Worm (Caenorhabditis elegans) whole organism, late embryonic: ENCODE results near the gene eea-1.

Experiments used
- C38D4.7 ChIP-seq: fragments of 200-800 bp; sonication (Bioruptor generic); optimal IDR thresholded peaks from 2 replicates; lab custom pipeline; 2018; ENCODE audit warnings: mild to moderate bottlenecking, missing genetic modification characterization, moderate library complexity, missing compliant biosample characterization
- K02D7.2 ChIP-seq: sonication (generic microtip); optimal IDR thresholded peaks from 2 replicates; lab custom pipeline; 2017; ENCODE audit warnings: mild to moderate bottlenecking, missing genetic modification characterization, missing compliant biosample characterization
- T23F11.4 ChIP-seq: fragments of 200-800 bp; sonication (Bioruptor generic); optimal IDR thresholded peaks from 2 replicates; lab custom pipeline; 2018; ENCODE audit warnings: mild to moderate bottlenecking, missing genetic modification characterization, missing compliant biosample characterization
- ceh-14 ChIP-seq: sonication (generic microtip); optimal IDR thresholded peaks from 2 replicates; lab custom pipeline; 2016; ENCODE audit warnings: missing genotype, missing genetic modification characterization, missing compliant biosample characterization
- ceh-19 ChIP-seq: fragments of 200-800 bp; sonication (Bioruptor generic); optimal IDR thresholded peaks from 2 replicates; lab custom pipeline; 2018; ENCODE audit warnings: mild to moderate bottlenecking, missing genetic modification characterization, missing compliant biosample characterization
- ceh-24 ChIP-seq: sonication (generic microtip); optimal IDR thresholded peaks from 2 replicates; lab custom pipeline; 2016; ENCODE audit warnings: mild to moderate bottlenecking, missing genetic modification characterization, missing compliant biosample characterization
- ceh-31 ChIP-seq: sonication (generic microtip); optimal IDR thresholded peaks from 2 replicates; lab custom pipeline; 2016; ENCODE audit warnings: missing genetic modification characterization, missing compliant biosample characterization
- ceh-34 ChIP-seq: sonication (generic microtip); optimal IDR thresholded peaks from 2 replicates; lab custom pipeline; 2016; ENCODE audit warnings: mild to moderate bottlenecking, missing genetic modification characterization, missing compliant biosample characterization
- ceh-48 ChIP-seq: sonication (generic microtip); optimal IDR thresholded peaks from 2 replicates; lab custom pipeline; 2016; ENCODE audit warnings: missing genetic modification characterization, inconsistent platforms, missing compliant biosample characterization
- ceh-6 ChIP-seq: fragments of 200-800 bp; sonication (Bioruptor generic); optimal IDR thresholded peaks from 2 replicates; lab custom pipeline; 2018; ENCODE audit warnings: mild to moderate bottlenecking, missing genetic modification characterization, missing compliant biosample characterization
- ceh-9 ChIP-seq: sonication (generic microtip); optimal IDR thresholded peaks from 2 replicates; lab custom pipeline; 2016; ENCODE audit warnings: mild to moderate bottlenecking, missing genetic modification characterization, inconsistent platforms, missing compliant biosample characterization
- dve-1 ChIP-seq: sonication (generic microtip); optimal IDR thresholded peaks from 2 replicates; lab custom pipeline; 2017; ENCODE audit warnings: antibody characterized with exemption, mild to moderate bottlenecking, missing genetic modification characterization, missing compliant biosample characterization
- elt-2 ChIP-seq: sonication (generic microtip); optimal IDR thresholded peaks from 2 replicates; lab custom pipeline; 2016; ENCODE audit warnings: missing genetic modification reagents, missing genetic modification characterization, missing compliant biosample characterization
- ets-4 ChIP-seq: sonication (generic microtip); optimal IDR thresholded peaks from 2 replicates; lab custom pipeline; 2016; ENCODE audit warnings: missing genetic modification characterization, missing compliant biosample characterization
- eyg-1 ChIP-seq: sonication (generic microtip); optimal IDR thresholded peaks from 2 replicates; lab custom pipeline; 2016; ENCODE audit warnings: missing genotype, missing genetic modification characterization, missing compliant biosample characterization
- fax-1 ChIP-seq: sonication (generic microtip); optimal IDR thresholded peaks from 2 replicates; lab custom pipeline; 2016; ENCODE audit warnings: missing genotype, missing genetic modification characterization, missing compliant biosample characterization
- fkh-6 ChIP-seq: sonication (generic microtip); optimal IDR thresholded peaks from 2 replicates; lab custom pipeline; 2016; ENCODE audit warnings: missing genetic modification characterization, missing compliant biosample characterization
- gmeb-2 ChIP-seq: sonication (generic microtip); optimal IDR thresholded peaks from 2 replicates; lab custom pipeline; 2016; ENCODE audit warnings: missing genetic modification characterization, inconsistent platforms, missing compliant biosample characterization
- hlh-13 ChIP-seq: fragments of 200-800 bp; sonication (Bioruptor generic); optimal IDR thresholded peaks from 2 replicates; lab custom pipeline; 2018; ENCODE audit warnings: mild to moderate bottlenecking, missing genetic modification characterization, missing compliant biosample characterization
- hlh-15 ChIP-seq: sonication (generic microtip); optimal IDR thresholded peaks from 2 replicates; lab custom pipeline; 2016; ENCODE audit warnings: missing genetic modification characterization, missing compliant biosample characterization
- hlh-30 ChIP-seq: sonication (generic microtip); optimal IDR thresholded peaks from 2 replicates; lab custom pipeline; 2017; ENCODE audit warnings: antibody characterized with exemption, missing genetic modification characterization, missing compliant biosample characterization; ENCODE audit not compliant: insufficient read depth
- lim-6 ChIP-seq: sonication (generic microtip); optimal IDR thresholded peaks from 2 replicates; lab custom pipeline; 2016; ENCODE audit warnings: missing genetic modification characterization, missing compliant biosample characterization
- nhr-11 ChIP-seq: fragments of 150-350 bp; optimal IDR thresholded peaks from 2 replicates; lab custom pipeline; 2014; ENCODE audit warnings: missing biosample characterization, missing genetic modification characterization
- pag-3 ChIP-seq: sonication (generic microtip); optimal IDR thresholded peaks from 2 replicates; lab custom pipeline; 2016; ENCODE audit warnings: missing compliant biosample characterization, missing genetic modification characterization, borderline replicate concordance
- pat-9 ChIP-seq: fragments of 200-800 bp; sonication (Bioruptor generic); optimal IDR thresholded peaks from 2 replicates; lab custom pipeline; 2018; ENCODE audit warnings: mild to moderate bottlenecking, missing genetic modification characterization, moderate library complexity, missing compliant biosample characterization
- pha-4 ChIP-seq: fragments of 150-350 bp; optimal IDR thresholded peaks from 2 replicates; lab custom pipeline; 2018; ENCODE audit warnings: missing biosample characterization, missing genetic modification reagents, missing genetic modification characterization
- pqm-1 ChIP-seq: sonication (generic microtip); optimal IDR thresholded peaks from 2 replicates; lab custom pipeline; 2016; ENCODE audit warnings: missing genetic modification characterization, missing compliant biosample characterization
- pros-1 ChIP-seq: fragments of 150-350 bp; optimal IDR thresholded peaks from 2 replicates; lab custom pipeline; 2014; ENCODE audit warnings: missing biosample characterization, missing genetic modification reagents, missing genetic modification characterization
- ref-2 ChIP-seq: sonication (generic microtip); optimal IDR thresholded peaks from 2 replicates; lab custom pipeline; 2016; ENCODE audit warnings: missing genetic modification characterization, missing compliant biosample characterization
- rnt-1 ChIP-seq: sonication (generic microtip); optimal IDR thresholded peaks from 2 replicates; lab custom pipeline; 2016; ENCODE audit warnings: missing genetic modification characterization, missing compliant biosample characterization
- sdc-2 ChIP-seq: sonication (generic microtip); optimal IDR thresholded peaks from 2 replicates; lab custom pipeline; 2016; ENCODE audit warnings: missing genotype, missing genetic modification characterization, missing compliant biosample characterization
- tbx-2 ChIP-seq: sonication (generic microtip); optimal IDR thresholded peaks from 2 replicates; lab custom pipeline; 2016; ENCODE audit warnings: missing genetic modification characterization, missing compliant biosample characterization
- tbx-7 ChIP-seq: sonication (generic microtip); optimal IDR thresholded peaks from 2 replicates; lab custom pipeline; 2016; ENCODE audit warnings: missing genotype, missing genetic modification characterization, missing compliant biosample characterization
- unc-42 ChIP-seq: sonication (generic microtip); optimal IDR thresholded peaks from 2 replicates; lab custom pipeline; 2016; ENCODE audit warnings: missing genotype, missing genetic modification characterization, missing compliant biosample characterization
- unc-55 ChIP-seq: sonication (generic microtip); optimal IDR thresholded peaks from 2 replicates; lab custom pipeline; 2017; ENCODE audit warnings: missing biosample characterization, missing genetic modification reagents, missing genetic modification characterization
- unc-86 ChIP-seq: sonication (generic microtip); optimal IDR thresholded peaks from 2 replicates; lab custom pipeline; 2016; ENCODE audit warnings: missing genetic modification characterization, missing compliant biosample characterization
- zip-5 ChIP-seq: sonication (generic microtip); optimal IDR thresholded peaks from 2 replicates; lab custom pipeline; 2016; ENCODE audit warnings: missing genetic modification characterization, missing compliant biosample characterization
- ztf-16 ChIP-seq: sonication (generic microtip); optimal IDR thresholded peaks from 2 replicates; lab custom pipeline; 2017; ENCODE audit warnings: missing genetic modification characterization, missing compliant biosample characterization

eea-1 gene

ce11 chrV:13464123-13464522 is 33.0 kb downstream of the eea-1 start:
- TF ChIP-seq fkh-6 (tag; lab: Kevin White, UChicago), result no peak
- no peak for TF ChIP-seq pat-9 (tag; lab: Kevin White, UChicago)
- no peak for TF ChIP-seq unc-42 (tag; lab: Kevin White, UChicago)
- no peak for TF ChIP-seq eyg-1 (tag; lab: Kevin White, UChicago)
- no peak for TF ChIP-seq K02D7.2 (tag; lab: Kevin White, UChicago)
- TF ChIP-seq unc-86, result no peak
- TF ChIP-seq, all 69 proteins: peak for 0

ce11 chrV:13462974-13463373 is 34.2 kb downstream of the eea-1 start, which contains the start of gene frm-10:
Gene frm-10, plus strand, starts transcription at chrV:13463207.
- no peak for TF ChIP-seq K02D7.2 (tag; lab: Kevin White, UChicago)
- no peak for TF ChIP-seq ceh-34 (tag; lab: Kevin White, UChicago)
- TF ChIP-seq ets-4, result peak; percentile 50
- no peak for TF ChIP-seq ceh-9
- TF ChIP-seq nhr-11, result no peak
- TF ChIP-seq pha-4 (tag; lab: Kevin White, UChicago), result no peak
- TF ChIP-seq ref-2, result no peak
- TF ChIP-seq tbx-2 (tag; lab: Kevin White, UChicago), result no peak
- no peak for TF ChIP-seq gmeb-2
- TF ChIP-seq sdc-2 (tag; lab: Kevin White, UChicago), result no peak
- peak; percentile 63 for TF ChIP-seq elt-2 (tag; lab: Kevin White, UChicago)
- no peak for TF ChIP-seq ceh-14 (tag; lab: Kevin White, UChicago)
- no peak for TF ChIP-seq T23F11.4 (GFP tag; lab: Kevin White, UChicago)
- TF ChIP-seq pag-3 (tag; lab: Kevin White, UChicago), result no peak
- no peak for TF ChIP-seq ztf-16 (tag; lab: Kevin White, UChicago)
- no peak for TF ChIP-seq ceh-24 (tag; lab: Kevin White, UChicago)
- TF ChIP-seq hlh-13 (GFP tag; lab: Kevin White, UChicago), result no peak
- TF ChIP-seq pros-1, result no peak
- TF ChIP-seq tbx-7 (tag; lab: Kevin White, UChicago), result no peak
- TF ChIP-seq C38D4.7 (GFP tag; lab: Kevin White, UChicago), result no peak
- no peak for TF ChIP-seq ceh-48 (tag; lab: Kevin White, UChicago)
- no peak for TF ChIP-seq ceh-19 (GFP tag; lab: Kevin White, UChicago)
- TF ChIP-seq hlh-30 (tag; lab: Kevin White, UChicago), result peak; percentile 87
- TF ChIP-seq dve-1 (tag; lab: Kevin White, UChicago), result peak; percentile 22
- no peak for TF ChIP-seq ceh-6 (GFP tag; lab: Kevin White, UChicago)
- TF ChIP-seq hlh-15, result no peak
- TF ChIP-seq lim-6 (tag; lab: Kevin White, UChicago), result no peak
- peak; percentile 75 for TF ChIP-seq pqm-1 (tag; lab: Kevin White, UChicago)
- TF ChIP-seq fax-1 (tag; lab: Kevin White, UChicago), result no peak
- TF ChIP-seq unc-86, result no peak

- no peak for TF ChIP-seq rnt-1 (tag; lab: Kevin White, UChicago)
- peak; percentile 75 for TF ChIP-seq unc-42 (tag; lab: Kevin White, UChicago)
- TF ChIP-seq ceh-31 (tag; lab: Kevin White, UChicago), result peak; percentile 22
Observed at ce11 chrV:13459323-13459722, 37.8 kb downstream of the eea-1 start, which contains the start of gene bath-39. Gene bath-39, plus strand, starts transcription at chrV:13459459.

ce11 chrV:13457858-13458257 is 39.3 kb downstream of the eea-1 start, which contains the start of gene F25H9.2:
Gene F25H9.2, plus strand, starts transcription at chrV:13458083.
- no peak for TF ChIP-seq unc-86
- peak; percentile 22 for TF ChIP-seq unc-55 (GFP tag; lab: Kevin White, UChicago)
- no peak for TF ChIP-seq zip-5 (tag; lab: Kevin White, UChicago)
